Worm (Caenorhabditis elegans) whole organism, L1 larva: ENCODE results near the gene F35F10.6.

Source experiments
- C04F5.9 ChIP-seq: sonication (generic microtip); optimal IDR thresholded peaks from 2 replicates; lab custom pipeline; 2016; ENCODE audit warnings: missing genetic modification characterization, missing compliant biosample characterization
- C16A3.4 ChIP-seq: fragments of 150-350 bp; optimal IDR thresholded peaks from 2 replicates; lab custom pipeline; 2014; ENCODE audit warnings: missing biosample characterization, missing genetic modification characterization
- aha-1 ChIP-seq: fragments of 150-350 bp; optimal IDR thresholded peaks from 2 replicates; lab custom pipeline; 2014; ENCODE audit warnings: missing biosample characterization, missing genetic modification characterization
- aly-2 ChIP-seq: fragments of 150-350 bp; optimal IDR thresholded peaks from 2 replicates; lab custom pipeline; 2014; ENCODE audit warnings: missing biosample characterization, missing genetic modification characterization
- ceh-8 ChIP-seq: fragments of 200-800 bp; sonication (Bioruptor generic); optimal IDR thresholded peaks from 2 replicates; lab custom pipeline; 2018; ENCODE audit warnings: mild to moderate bottlenecking, missing genetic modification characterization, moderate library complexity, missing compliant biosample characterization
- dpl-1 ChIP-seq, 3 experiments: fragments of 150-350 bp in 2 of 3; sonication (generic microtip) in 1 of 3; optimal IDR thresholded peaks; 2 replicates each; lab custom pipeline; 2014 to 2017; ENCODE audit warnings: missing biosample characterization in 3 of 3, missing genetic modification characterization in 3 of 3, missing genetic modification reagents in 3 of 3
- efl-1 ChIP-seq, 4 experiments: fragments of 150-350 bp; optimal IDR thresholded peaks in 3 of 4; peaks in 1 of 4; 1 replicate in 1 of 4; 2 replicates in 3 of 4; lab custom pipeline; 2014; ENCODE audit warnings: missing biosample characterization in 2 of 4, missing genetic modification characterization in 2 of 4, missing genetic modification reagents in 2 of 4
- elt-2 ChIP-seq: sonication (generic microtip); optimal IDR thresholded peaks from 2 replicates; lab custom pipeline; 2016; ENCODE audit warnings: missing genetic modification characterization, mild to moderate bottlenecking, inconsistent platforms, missing compliant biosample characterization, missing genetic modification reagents
- fkh-4 ChIP-seq: sonication (generic microtip); optimal IDR thresholded peaks from 2 replicates; lab custom pipeline; 2016; ENCODE audit warnings: missing compliant biosample characterization, missing genetic modification characterization, borderline replicate concordance
- fos-1 ChIP-seq: fragments of 150-350 bp; optimal IDR thresholded peaks from 2 replicates; lab custom pipeline; 2014; ENCODE audit warnings: missing biosample characterization, missing genetic modification characterization
- grh-1 ChIP-seq: fragments of 200-800 bp; sonication (Bioruptor generic); IDR thresholded peaks from 2 replicates; pipeline ENCODE4 v1.3.6; 2022; ENCODE audit warnings: missing genetic modification reagents, missing genetic modification characterization, missing compliant biosample characterization
- hlh-17 ChIP-seq: fragments of 200-800 bp; sonication (Bioruptor generic); optimal IDR thresholded peaks from 2 replicates; lab custom pipeline; 2018; ENCODE audit warnings: missing genetic modification characterization, mild to moderate bottlenecking, missing compliant biosample characterization, moderate library complexity, borderline replicate concordance
- hlh-4 ChIP-seq: sonication (generic microtip); optimal IDR thresholded peaks from 2 replicates; lab custom pipeline; 2016; ENCODE audit warnings: mild to moderate bottlenecking, missing genetic modification characterization, missing compliant biosample characterization
- hpl-2 ChIP-seq: fragments of 150-350 bp; optimal IDR thresholded peaks from 2 replicates; lab custom pipeline; 2014; ENCODE audit warnings: missing biosample characterization, missing genetic modification reagents, missing genetic modification characterization
- irx-1 ChIP-seq: sonication (generic microtip); optimal IDR thresholded peaks from 2 replicates; lab custom pipeline; 2016; ENCODE audit warnings: missing genetic modification characterization, missing compliant biosample characterization
- lin-14 ChIP-seq: fragments of 200-800 bp; sonication (Bioruptor generic); optimal IDR thresholded peaks from 2 replicates; lab custom pipeline; 2018; ENCODE audit warnings: mild to moderate bottlenecking, missing genetic modification characterization, moderate library complexity, missing compliant biosample characterization
- lin-15B ChIP-seq: fragments of 150-350 bp; sonication (generic microtip); optimal IDR thresholded peaks from 3 replicates; lab custom pipeline; 2014; ENCODE audit warnings: missing biosample characterization, missing genetic modification characterization
- lin-35 ChIP-seq, 2 experiments: fragments of 150-350 bp; optimal IDR thresholded peaks; 2 replicates each; lab custom pipeline; 2014; ENCODE audit warnings: missing biosample characterization in 2 of 2, missing genetic modification characterization in 2 of 2, missing genetic modification reagents in 2 of 2
- lin-39 ChIP-seq: fragments of 150-350 bp; optimal IDR thresholded peaks from 2 replicates; lab custom pipeline; 2014; ENCODE audit warnings: missing biosample characterization, missing genetic modification reagents, missing genetic modification characterization
- lsy-2 ChIP-seq, 2 experiments: fragments of 150-350 bp; optimal IDR thresholded peaks; 2 replicates each; lab custom pipeline; 2014; ENCODE audit warnings: missing biosample characterization in 2 of 2, missing genetic modification characterization in 2 of 2
- mep-1 ChIP-seq: fragments of 150-350 bp; optimal IDR thresholded peaks from 2 replicates; lab custom pipeline; 2014; ENCODE audit warnings: missing biosample characterization, missing genetic modification characterization
- nhr-11 ChIP-seq: fragments of 150-350 bp; optimal IDR thresholded peaks from 2 replicates; lab custom pipeline; 2014; ENCODE audit warnings: missing biosample characterization, missing genetic modification characterization
- nhr-12 ChIP-seq: sonication (generic microtip); optimal IDR thresholded peaks from 2 replicates; lab custom pipeline; 2017; ENCODE audit warnings: missing biosample characterization, missing genetic modification characterization
- nhr-19 ChIP-seq: fragments of 200-800 bp; sonication (Bioruptor generic); conservative IDR thresholded peaks from 2 replicates; pipeline ENCODE4 v1.3.6; 2022; ENCODE audit warnings: missing genetic modification characterization, missing compliant biosample characterization
- nhr-71 ChIP-seq: sonication (generic microtip); optimal IDR thresholded peaks from 2 replicates; lab custom pipeline; 2016; ENCODE audit warnings: mild to moderate bottlenecking, missing genetic modification characterization, moderate library complexity, missing compliant biosample characterization
- nhr-76 ChIP-seq: sonication (generic microtip); optimal IDR thresholded peaks from 2 replicates; lab custom pipeline; 2017; ENCODE audit warnings: missing biosample characterization, missing genetic modification characterization
- pqm-1 ChIP-seq: sonication (generic microtip); optimal IDR thresholded peaks from 3 replicates; lab custom pipeline; 2017; ENCODE audit warnings: missing biosample characterization, missing genetic modification characterization
- rnt-1 ChIP-seq: sonication (generic microtip); optimal IDR thresholded peaks from 2 replicates; lab custom pipeline; 2016; ENCODE audit warnings: mild to moderate bottlenecking, missing genetic modification characterization, moderate library complexity, missing compliant biosample characterization
- snpc-4 ChIP-seq: fragments of 150-350 bp; optimal IDR thresholded peaks from 2 replicates; lab custom pipeline; 2014; ENCODE audit warnings: missing biosample characterization, missing genetic modification characterization
- swsn-7 ChIP-seq: sonication (generic microtip); optimal IDR thresholded peaks from 2 replicates; lab custom pipeline; 2016; ENCODE audit warnings: missing genetic modification characterization, missing compliant biosample characterization
- tbx-2 ChIP-seq: sonication (generic microtip); optimal IDR thresholded peaks from 2 replicates; lab custom pipeline; 2016; ENCODE audit warnings: missing genetic modification characterization, missing compliant biosample characterization
- unc-30 ChIP-seq: sonication (generic microtip); optimal IDR thresholded peaks from 2 replicates; lab custom pipeline; 2017; ENCODE audit warnings: missing biosample characterization, missing genetic modification characterization
- unc-62 ChIP-seq: fragments of 150-350 bp; optimal IDR thresholded peaks from 2 replicates; lab custom pipeline; 2014; ENCODE audit warnings: missing biosample characterization, missing genetic modification reagents, missing genetic modification characterization
- unc-98 ChIP-seq: fragments of 200-800 bp; sonication (Bioruptor generic); IDR thresholded peaks from 2 replicates; pipeline ENCODE4 v1.3.6; 2022; ENCODE audit warnings: missing genetic modification characterization, missing compliant biosample characterization
- vab-15 ChIP-seq: sonication (generic microtip); optimal IDR thresholded peaks from 2 replicates; lab custom pipeline; 2017; ENCODE audit warnings: missing genotype, mild to moderate bottlenecking, missing genetic modification characterization, missing compliant biosample characterization
- zip-4 ChIP-seq: fragments of 200-800 bp; sonication (Bioruptor generic); optimal IDR thresholded peaks from 2 replicates; lab custom pipeline; 2018; ENCODE audit warnings: mild to moderate bottlenecking, missing genetic modification characterization, moderate library complexity, missing compliant biosample characterization
- ztf-4 ChIP-seq: fragments of 150-350 bp; optimal IDR thresholded peaks from 2 replicates; lab custom pipeline; 2014; ENCODE audit warnings: missing biosample characterization, missing genetic modification characterization

The F35F10.6 gene

DNA sequence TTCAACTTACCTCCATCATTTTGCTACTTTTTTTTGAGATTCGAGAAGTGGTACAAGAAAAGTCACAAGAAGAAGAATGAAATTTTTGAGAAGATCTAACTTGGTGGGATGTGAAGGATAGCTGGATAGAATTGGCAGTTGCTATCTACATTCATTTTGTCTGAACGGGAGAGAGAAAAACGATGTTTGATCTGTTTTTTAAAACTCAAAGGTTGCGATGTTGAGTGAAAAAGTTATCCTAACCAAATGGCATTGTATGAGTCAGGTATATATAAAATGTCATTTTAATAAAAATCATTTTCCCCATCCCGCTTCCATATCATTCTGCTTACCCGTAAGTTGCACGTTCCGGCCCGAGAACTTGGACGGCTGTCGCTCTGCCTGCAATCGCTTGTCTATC lies at the start of gene F35F10.6:
F35F10.6 (minus strand) TSS at position 101 of the 400 bp plus-strand sequence.
- TF ChIP-seq aly-2 (tag; lab: Kevin White, UChicago) (no peak), snpc-4 (tag; lab: Kevin White, UChicago) (no peak), irx-1 (no peak), lin-35 (GFP tag; optimal IDR thresholded peaks at IDR 0.05; lab: Kevin White, UChicago) (no peak), rnt-1 (tag; lab: Kevin White, UChicago) (no peak), nhr-76 (no peak), fos-1 (no peak), hpl-2 (GFP tag; lab: Kevin White, UChicago) (no peak), elt-2 (tag; lab: Kevin White, UChicago) (no peak), ztf-4 (no peak)

- TF ChIP-seq nhr-76: no peak
These were observed 44.2 kb upstream of the F35F10.6 start, which contains the start of gene C17B7.5 for ce11 chrV:3333334-3333733. TSS of gene C17B7.5 (plus strand) at chrV:3333634.

- TF ChIP-seq mep-1 (tag; lab: Kevin White, UChicago): no peak
- no peak for TF ChIP-seq nhr-12
- TF ChIP-seq lin-14: no peak
- TF ChIP-seq dpl-1 (GFP tag; optimal IDR thresholded peaks at IDR 0.05; lab: Kevin White, UChicago): no peak
- no peak for TF ChIP-seq efl-1 (optimal IDR thresholded peaks at IDR 0.05; lab: Kevin White, UChicago)
- no peak for TF ChIP-seq efl-1 (GFP tag; optimal IDR thresholded peaks at IDR 0.05 in 1 of 2; lab: Kevin White, UChicago)
- no peak for TF ChIP-seq rnt-1 (tag; lab: Kevin White, UChicago)
- no peak for TF ChIP-seq nhr-11
- TF ChIP-seq ztf-4: no peak
- TF ChIP-seq lsy-2 (tag; optimal IDR thresholded peaks at IDR 0.05; lab: Kevin White, UChicago): no peak
- TF ChIP-seq ceh-8 (GFP tag; lab: Kevin White, UChicago): no peak
- TF ChIP-seq lin-39: no peak
- TF ChIP-seq nhr-76: no peak
- no peak for TF ChIP-seq swsn-7 (tag; lab: Kevin White, UChicago)
- no peak for TF ChIP-seq hlh-17 (GFP tag; lab: Kevin White, UChicago)
These were observed 42.9 kb upstream of the F35F10.6 start, which contains the start of gene C17B7.9 for ce11 chrV:3332023-3332422. TSS of gene C17B7.9 (minus strand) at chrV:3332123.

ce11 chrV:3324178-3324577 lies 35.0 kb upstream of the F35F10.6 start, which contains the start of gene C17B7.8:
TSS of gene C17B7.8 (minus strand) at chrV:3324278.
- TF ChIP-seq dpl-1 (GFP tag; optimal IDR thresholded peaks at IDR 0.05; lab: Kevin White, UChicago): no peak
- TF ChIP-seq fkh-4 (tag; lab: Kevin White, UChicago): no peak
- no peak for TF ChIP-seq nhr-19 (GFP tag; lab: Robert Waterston, UW)
- no peak for TF ChIP-seq tbx-2 (tag; lab: Kevin White, UChicago)
- TF ChIP-seq pqm-1 (tag; lab: Kevin White, UChicago): no peak
- TF ChIP-seq, all 84 proteins: peak for 0

ce11 chrV:3320432-3320831 lies 31.3 kb upstream of the F35F10.6 start, which contains the start of gene C17B7.14:
TSS of gene C17B7.14 (minus strand) at chrV:3320532.
- TF ChIP-seq vab-15 (tag; lab: Kevin White, UChicago): no peak
- no peak for TF ChIP-seq unc-98 (GFP tag; lab: Robert Waterston, UW)
- TF ChIP-seq C04F5.9 (tag; lab: Kevin White, UChicago): no peak
- no peak for TF ChIP-seq mep-1 (tag; lab: Kevin White, UChicago)
- TF ChIP-seq lin-15B: no peak
- TF ChIP-seq dpl-1 (GFP tag; optimal IDR thresholded peaks at IDR 0.05; lab: Kevin White, UChicago): no peak
- TF ChIP-seq grh-1: no peak
- TF ChIP-seq nhr-12: no peak
- no peak for TF ChIP-seq unc-30 (tag; lab: Kevin White, UChicago)
- TF ChIP-seq hlh-17 (GFP tag; lab: Kevin White, UChicago): no peak
- TF ChIP-seq swsn-7 (tag; lab: Kevin White, UChicago): no peak
- TF ChIP-seq unc-62 (GFP tag; lab: Kevin White, UChicago): no peak
- TF ChIP-seq aha-1 (tag; lab: Kevin White, UChicago): no peak
- TF ChIP-seq efl-1 (optimal IDR thresholded peaks at IDR 0.05; lab: Kevin White, UChicago): no peak
- no peak for TF ChIP-seq efl-1 (GFP tag; optimal IDR thresholded peaks at IDR 0.05 in 1 of 2; lab: Kevin White, UChicago)
- no peak for TF ChIP-seq hlh-4 (tag; lab: Kevin White, UChicago)
- TF ChIP-seq irx-1: no peak
- no peak for TF ChIP-seq C16A3.4 (tag; lab: Kevin White, UChicago)
- no peak for TF ChIP-seq nhr-71
- no peak for TF ChIP-seq zip-4 (GFP tag; lab: Kevin White, UChicago)
